Fruit fly (Drosophila melanogaster): ENCODE results near the gene CG45428.

The CG45428 gene

dm6 chr3L:22791622-22792021 lies 45.2 kb downstream of the CG45428 start:
- TF ChIP-seq CG8478 (optimal IDR thresholded peaks at IDR 0.05) (no peak), EcR (GFP tag; optimal IDR thresholded peaks at IDR 0.05) (no peak), pan (optimal IDR thresholded peaks at IDR 0.05) (no peak), psq (optimal IDR thresholded peaks at IDR 0.05) (no peak), Dll (optimal IDR thresholded peaks at IDR 0.05) (no peak)

- TF ChIP-seq CG8478 (optimal IDR thresholded peaks at IDR 0.05): no peak
- no peak for TF ChIP-seq usp (GFP tag; optimal IDR thresholded peaks at IDR 0.05)
- no peak for TF ChIP-seq EcR (GFP tag; optimal IDR thresholded peaks at IDR 0.05)
- TF ChIP-seq pan (optimal IDR thresholded peaks at IDR 0.05): no peak
- TF ChIP-seq psq (optimal IDR thresholded peaks at IDR 0.05): no peak
- TF ChIP-seq Dll (optimal IDR thresholded peaks at IDR 0.05): no peak
Observed at dm6 chr3L:22787947-22788489, 48.9 kb downstream of the CG45428 start, which contains the start of gene CG14448. TSS of gene CG14448 (plus strand) at chr3L:22788439.
